Worm (Caenorhabditis elegans) whole organism, mixed stage, embryonic: ENCODE results near the gene klp-20.

ENCODE experiments used
- lsy-2 ChIP-seq: fragments of 150-350 bp; optimal IDR thresholded peaks from 2 replicates; lab custom pipeline; 2014; ENCODE audit warnings: missing biosample characterization, missing genetic modification characterization
- nhr-12 ChIP-seq: fragments of 150-350 bp; optimal IDR thresholded peaks from 2 replicates; lab custom pipeline; 2014; ENCODE audit warnings: missing biosample characterization, missing genetic modification characterization
- unc-120 ChIP-seq: sonication (generic microtip); optimal IDR thresholded peaks from 2 replicates; lab custom pipeline; 2017; ENCODE audit warnings: missing genetic modification characterization, missing compliant biosample characterization; ENCODE audit not compliant: poor library complexity, severe bottlenecking
- unc-39 ChIP-seq: fragments of 150-350 bp; optimal IDR thresholded peaks from 2 replicates; lab custom pipeline; 2014; ENCODE audit warnings: missing biosample characterization, missing genetic modification characterization

ce11 chrIII:191803-192202 lies 18.0 kb upstream of the klp-20 start, which contains the start of gene sec-20:
- TF ChIP-seq unc-39 (tag; lab: Kevin White, UChicago) (no peak), unc-120 (no peak), lsy-2 (tag; lab: Kevin White, UChicago) (no peak), nhr-12 (tag; lab: Kevin White, UChicago) (no peak)
